Worm (Caenorhabditis elegans) whole organism, L4/young adult: ENCODE measurements around the gene T18D3.6.

ENCODE experiments used
- W03F9.2 ChIP-seq: fragments of 150-350 bp; optimal IDR thresholded peaks from 2 replicates; lab custom pipeline; 2014; ENCODE audit warnings: missing biosample characterization, missing genetic modification characterization
- him-1 ChIP-seq: sonication (generic microtip); optimal IDR thresholded peaks from 2 replicates; lab custom pipeline; 2016; ENCODE audit warnings: missing genotype, missing genetic modification reagents, missing genetic modification characterization, missing compliant biosample characterization

- TF ChIP-seq W03F9.2 (tag; lab: Kevin White, UChicago) (no peak), him-1 (no peak)
Measured at ce11 chrX:12439998-12440722, 9.5 kb upstream of the T18D3.6 start.
